Fruit fly (Drosophila melanogaster) whole organism, wandering third instar larva: Measurements from ENCODE around the gene apolpp.

Experiments used
- Dfd ChIP-seq: fragments of >200 bp; optimal IDR thresholded peaks from 2 replicates; lab custom pipeline; 2017; ENCODE audit warnings: missing biosample characterization, missing genetic modification characterization
- Hr78 ChIP-seq: fragments of >200 bp; optimal IDR thresholded peaks from 2 replicates; lab custom pipeline; 2017; ENCODE audit warnings: missing biosample characterization, missing genetic modification characterization
- Myc ChIP-seq: fragments of >200 bp; optimal IDR thresholded peaks from 2 replicates; lab custom pipeline; 2017
- Rel ChIP-seq, 2 experiments: fragments of 200-800 bp; sonication (Bioruptor generic) in 1 of 2; optimal IDR thresholded peaks; 2 replicates in 1 of 2; 3 replicates in 1 of 2; lab custom pipeline; 2016 to 2019; ENCODE audit warnings: mild to moderate bottlenecking in 2 of 2, missing biosample characterization in 2 of 2, missing genetic modification characterization in 2 of 2, moderate library complexity in 1 of 2
- Sp1 ChIP-seq: fragments of 200-800 bp; sonication (Bioruptor generic); optimal IDR thresholded peaks from 3 replicates; lab custom pipeline; 2019; ENCODE audit warnings: missing biosample characterization, mild to moderate bottlenecking, missing genetic modification characterization, moderate library complexity
- dl ChIP-seq, 2 experiments: fragments of 175-275, 200-275 bp in 1 of 2; fragments of 200-275 bp in 1 of 2; sonication (Bioruptor generic); optimal IDR thresholded peaks; lab custom pipeline; 2018; ENCODE audit warnings: mild to moderate bottlenecking in 2 of 2, missing biosample characterization in 2 of 2, missing genetic modification characterization in 2 of 2, moderate library complexity in 2 of 2; ENCODE audit not compliant: partially characterized antibody in 2 of 2, insufficient read depth in 1 of 2
- foxo ChIP-seq, 2 experiments: fragments of 200-800 bp; sonication (Bioruptor generic); optimal IDR thresholded peaks; 2 replicates in 1 of 2; 3 replicates in 1 of 2; lab custom pipeline; 2016 to 2017; ENCODE audit warnings: missing biosample characterization in 2 of 2, missing genetic modification characterization in 2 of 2
- psq ChIP-seq: fragments of 200-800 bp; sonication (Bioruptor generic); optimal IDR thresholded peaks from 3 replicates; lab custom pipeline; 2017; ENCODE audit warnings: missing biosample characterization, mild to moderate bottlenecking, missing genetic modification characterization, moderate library complexity
- tai ChIP-seq: sonication (Bioruptor generic); optimal IDR thresholded peaks from 2 replicates; lab custom pipeline; 2016; ENCODE audit warnings: missing biosample characterization, missing genetic modification characterization
- woc ChIP-seq: sonication (Bioruptor generic); optimal IDR thresholded peaks from 2 replicates; lab custom pipeline; 2016; ENCODE audit warnings: missing biosample characterization, mild to moderate bottlenecking, missing genetic modification characterization

dm6 chr4:1050422-1050821 is 10.3 kb upstream of the apolpp start:
- TF ChIP-seq Myc (lab: Kevin White, UChicago) (no peak), woc (GFP tag; lab: Kevin White, UChicago) (no peak), psq (no peak), Dfd (GFP tag; lab: Kevin White, UChicago) (no peak), Sp1 (GFP tag; lab: Kevin White, UChicago) (no peak), Hr78 (GFP tag; lab: Kevin White, UChicago) (no peak), dl (GFP tag; optimal IDR thresholded peaks at IDR 0.05; lab: Kevin White, UChicago; ENCODE audit: insufficient read depth in 1 of 2, partially characterized antibody in 2 of 2) (no peak), foxo (GFP tag; optimal IDR thresholded peaks at IDR 0.05; lab: Kevin White, UChicago) (no peak), Rel (GFP tag; optimal IDR thresholded peaks at IDR 0.05; lab: Kevin White, UChicago) (no peak), Rel (tag; optimal IDR thresholded peaks at IDR 0.05; lab: Kevin White, UChicago) (no peak), tai (GFP tag; lab: Kevin White, UChicago) (no peak)
